Worm (Caenorhabditis elegans) whole organism, early embryonic: ENCODE measurements around the gene sdz-26.

Source experiments
- ceh-13 ChIP-seq: fragments of 200-800 bp; sonication (Bioruptor generic); optimal IDR thresholded peaks from 2 replicates; lab custom pipeline; 2018; ENCODE audit warnings: mild to moderate bottlenecking, missing genetic modification characterization, missing compliant biosample characterization
- hnd-1 ChIP-seq: sonication (generic microtip); optimal IDR thresholded peaks from 2 replicates; lab custom pipeline; 2016; ENCODE audit warnings: missing genetic modification characterization, missing compliant biosample characterization

DNA sequence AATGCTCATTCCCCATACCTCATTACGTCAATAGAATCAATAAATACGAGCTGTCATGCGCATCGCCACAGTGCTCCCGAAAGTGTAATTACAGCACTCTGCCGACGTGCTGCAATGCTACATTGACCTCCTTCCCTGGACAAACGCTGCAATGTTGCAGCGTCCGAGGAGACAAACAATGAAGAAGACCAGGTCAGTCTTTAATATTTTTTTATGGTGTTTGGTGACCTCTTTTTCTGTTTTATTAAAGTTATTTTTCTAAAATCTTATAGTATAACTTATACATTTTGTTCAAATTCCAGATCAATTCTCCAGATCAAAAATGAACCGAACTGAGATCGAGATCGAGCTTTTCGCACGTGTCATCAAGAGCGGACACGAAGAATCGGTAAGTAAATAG lies at the start of gene sdz-26:
- TF ChIP-seq hnd-1 (tag; lab: Kevin White, UChicago) (no peak), ceh-13 (GFP tag; lab: Kevin White, UChicago) (no peak)
